Worm (Caenorhabditis elegans) whole organism, early embryonic: ENCODE results near the gene dhhc-8.

Source experiments
- F13C5.2 ChIP-seq: sonication (generic microtip); optimal IDR thresholded peaks from 2 replicates; lab custom pipeline; 2017; ENCODE audit warnings: mild to moderate bottlenecking, missing genetic modification characterization, inconsistent platforms, missing compliant biosample characterization
- aly-1 ChIP-seq: sonication (generic microtip); optimal IDR thresholded peaks from 2 replicates; lab custom pipeline; 2016; ENCODE audit warnings: missing genetic modification characterization, missing compliant biosample characterization
- ama-1 ChIP-seq: fragments of 150-350 bp; optimal IDR thresholded peaks from 2 replicates; lab custom pipeline; 2014
- ceh-13 ChIP-seq: fragments of 200-800 bp; sonication (Bioruptor generic); optimal IDR thresholded peaks from 2 replicates; lab custom pipeline; 2018; ENCODE audit warnings: mild to moderate bottlenecking, missing genetic modification characterization, missing compliant biosample characterization
- ceh-36 ChIP-seq: sonication (generic microtip); optimal IDR thresholded peaks from 2 replicates; lab custom pipeline; 2016; ENCODE audit warnings: missing genetic modification characterization, inconsistent platforms, missing compliant biosample characterization
- flt-1 ChIP-seq: fragments of 200-800 bp; sonication (Bioruptor generic); IDR thresholded peaks from 2 replicates; pipeline ENCODE4 v1.3.6; 2022; ENCODE audit warnings: missing genetic modification characterization, missing compliant biosample characterization
- hmbx-1 ChIP-seq: sonication (generic microtip); optimal IDR thresholded peaks from 2 replicates; lab custom pipeline; 2016; ENCODE audit warnings: mild to moderate bottlenecking, missing genetic modification characterization, missing compliant biosample characterization
- hnd-1 ChIP-seq: sonication (generic microtip); optimal IDR thresholded peaks from 2 replicates; lab custom pipeline; 2016; ENCODE audit warnings: missing genetic modification characterization, missing compliant biosample characterization
- pes-1 ChIP-seq: fragments of 200-800 bp; sonication (Bioruptor generic); IDR thresholded peaks from 2 replicates; pipeline ENCODE4 v1.3.6; 2022; ENCODE audit warnings: missing genetic modification reagents, missing genetic modification characterization, missing compliant biosample characterization
- scrt-1 ChIP-seq: fragments of 200-800 bp; sonication (Bioruptor generic); IDR thresholded peaks from 2 replicates; pipeline ENCODE4 v1.3.6; 2022; ENCODE audit warnings: missing genetic modification characterization, missing compliant biosample characterization
- sea-1 ChIP-seq: fragments of 200-800 bp; sonication (Bioruptor generic); conservative IDR thresholded peaks from 2 replicates; pipeline ENCODE4 v1.3.6; 2022; ENCODE audit warnings: missing genetic modification characterization, missing compliant biosample characterization
- tbx-11 ChIP-seq: fragments of 200-800 bp; sonication (Bioruptor generic); IDR thresholded peaks from 2 replicates; pipeline ENCODE4 v1.3.6; 2022; ENCODE audit warnings: missing genetic modification characterization, missing compliant biosample characterization
- tbx-37 ChIP-seq: fragments of 200-800 bp; sonication (Bioruptor generic); conservative IDR thresholded peaks from 2 replicates; pipeline ENCODE4 v1.3.6; 2022; ENCODE audit warnings: missing genetic modification reagents, missing genetic modification characterization, missing compliant biosample characterization
- tra-4 ChIP-seq: sonication (generic microtip); optimal IDR thresholded peaks from 2 replicates; lab custom pipeline; 2017; ENCODE audit warnings: missing genetic modification characterization, missing compliant biosample characterization

DNA sequence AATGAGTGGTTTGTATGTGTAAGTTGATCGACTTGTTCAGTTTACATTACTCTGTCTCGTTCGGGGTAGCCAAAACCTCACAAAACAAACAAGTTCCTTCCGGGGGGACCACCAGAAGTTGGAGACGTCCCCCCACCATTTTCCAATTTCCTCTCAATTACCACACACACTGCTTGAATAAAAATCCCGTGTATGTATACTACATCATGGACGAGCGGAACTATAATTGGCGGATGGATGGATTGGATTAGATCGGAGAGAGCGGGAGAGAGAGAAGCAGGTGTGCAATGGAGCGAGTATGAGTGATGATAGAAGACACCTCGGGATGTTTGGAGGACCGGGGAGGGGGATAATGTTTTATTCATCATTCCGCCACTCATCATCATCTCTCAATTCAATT is 23.8 kb downstream of the dhhc-8 start:
- TF ChIP-seq ama-1 (lab: Kevin White, UChicago) (no peak), F13C5.2 (no peak), hmbx-1 (no peak), scrt-1 (no peak), flt-1 (GFP tag; lab: Robert Waterston, UW) (no peak), ceh-13 (no peak), ceh-36 (no peak), hnd-1 (tag; lab: Kevin White, UChicago) (no peak), sea-1 (GFP tag; lab: Robert Waterston, UW) (no peak), aly-1 (no peak), tbx-11 (GFP tag; lab: Robert Waterston, UW) (no peak), pes-1 (GFP tag; lab: Robert Waterston, UW) (no peak), tra-4 (tag; lab: Kevin White, UChicago) (no peak), tbx-37 (GFP tag; lab: Robert Waterston, UW) (no peak)
